Fruit fly (Drosophila melanogaster): ENCODE results near the gene CG16775.
A peak's percentile ranks its signal among the peaks of the same experiment; 100 is the strongest.

Gene CG16775

DNA sequence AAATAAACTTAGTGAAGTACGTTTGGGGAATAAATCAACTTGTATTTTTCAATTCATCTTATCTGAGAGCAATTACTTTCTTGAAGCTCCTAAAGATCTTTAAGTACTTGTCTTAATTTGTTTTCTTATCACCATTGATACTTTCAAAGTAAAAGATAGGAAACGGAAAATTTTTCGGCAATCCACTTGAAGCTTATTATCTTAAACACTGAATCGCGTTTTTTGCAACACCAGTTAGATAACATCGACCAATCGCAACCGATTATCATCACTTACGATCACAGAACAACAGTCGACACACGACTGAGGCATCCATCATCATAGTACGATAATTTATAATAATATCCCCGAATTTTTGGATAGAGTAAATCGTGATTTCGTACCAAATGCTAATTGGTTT lies 15.7 kb upstream of the CG16775 start:
- TF ChIP-seq CG6792 (GFP tag; optimal IDR thresholded peaks at IDR 0.05), result no peak
- TF ChIP-seq vri (GFP tag; optimal IDR thresholded peaks at IDR 0.05), result peak; percentile 41

DNA sequence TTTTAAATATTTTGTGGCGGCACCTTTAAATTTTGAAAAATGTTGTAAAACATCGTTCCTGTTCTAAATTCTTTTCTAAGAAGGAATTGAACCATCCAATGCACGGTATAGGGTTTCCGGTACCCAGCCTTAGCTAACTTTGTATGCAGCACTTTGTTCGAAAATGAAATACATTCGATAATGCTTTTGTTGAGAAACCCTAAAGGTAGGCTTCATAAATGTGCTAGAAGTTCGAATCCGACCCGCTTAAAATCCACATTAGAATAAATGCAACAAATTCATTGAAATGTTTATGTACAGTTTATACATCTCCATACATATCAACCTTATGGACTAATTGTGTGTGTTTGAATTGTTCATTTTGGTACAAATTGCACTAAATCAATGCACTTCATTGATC lies 12.2 kb upstream of the CG16775 start:
- peak; percentile 57 for TF ChIP-seq dsx (GFP tag; optimal IDR thresholded peaks at IDR 0.05; ENCODE audit: poor library complexity, severe bottlenecking)
- no peak for TF ChIP-seq dac (GFP tag; optimal IDR thresholded peaks at IDR 0.05)

DNA sequence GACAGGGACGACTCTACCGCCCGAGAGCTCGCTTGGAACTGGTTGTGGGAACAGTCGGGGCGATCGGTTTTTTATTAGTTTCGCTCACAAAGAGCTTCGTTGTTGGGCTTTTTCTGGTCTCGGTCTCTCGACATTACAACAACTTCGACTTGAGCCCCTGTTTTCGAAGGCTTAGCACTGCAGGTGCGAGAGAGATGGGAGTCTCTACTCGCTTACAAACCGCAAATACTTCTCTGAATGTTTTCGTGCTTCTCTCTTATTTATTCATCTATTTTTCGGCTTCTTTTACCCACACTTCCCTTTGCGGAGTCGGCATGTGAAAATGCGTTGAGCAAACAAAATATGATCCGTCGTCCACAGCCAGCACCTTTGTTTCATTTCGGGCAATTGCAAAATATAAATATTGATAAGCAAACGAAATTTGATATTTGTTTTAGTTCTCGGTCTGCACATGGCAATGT lies 9.4 kb upstream of the CG16775 start, which contains the start of gene Tsp74F:
Gene Tsp74F, minus strand, starts transcription at position 48 of the 461 bp plus-strand sequence.
- TF ChIP-seq Ets21C (GFP tag; optimal IDR thresholded peaks at IDR 0.05) (no peak), Hr38 (GFP tag; optimal IDR thresholded peaks at IDR 0.05) (no peak), topi (GFP tag; optimal IDR thresholded peaks at IDR 0.05) (no peak), achi (GFP tag; optimal IDR thresholded peaks at IDR 0.05) (no peak), net (GFP tag; optimal IDR thresholded peaks at IDR 0.05) (no peak), Sox15 (GFP tag; optimal IDR thresholded peaks at IDR 0.05) (no peak), CG34406 (GFP tag; optimal IDR thresholded peaks at IDR 0.05) (no peak), CG1621 (tag; optimal IDR thresholded peaks at IDR 0.05) (no peak), CG9139 (GFP tag; optimal IDR thresholded peaks at IDR 0.05) (peak; percentile 37), CG7368 (GFP tag; optimal IDR thresholded peaks at IDR 0.05) (no peak), CG6854 (GFP tag; optimal IDR thresholded peaks at IDR 0.05) (no peak), dac (GFP tag; optimal IDR thresholded peaks at IDR 0.05) (no peak), lz (GFP tag; optimal IDR thresholded peaks at IDR 0.05) (no peak), Blimp-1 (GFP tag; optimal IDR thresholded peaks at IDR 0.05) (no peak), dsx (GFP tag; optimal IDR thresholded peaks at IDR 0.05; ENCODE audit: poor library complexity, severe bottlenecking) (peak; percentile 40), Ets96B (tag; optimal IDR thresholded peaks at IDR 0.05) (no peak), fd85E (GFP tag; optimal IDR thresholded peaks at IDR 0.05) (no peak), eg (GFP tag; IDR thresholded peaks at IDR 0.05) (no peak; the same call in 2 of the 3 replicates), CG10631 (GFP tag; optimal IDR thresholded peaks at IDR 0.05) (no peak), CG11902 (GFP tag; optimal IDR thresholded peaks at IDR 0.05) (no peak), CG8319 (GFP tag; optimal IDR thresholded peaks at IDR 0.05) (no peak), fkh (GFP tag; optimal IDR thresholded peaks at IDR 0.05) (peak; percentile 88), pdm3 (GFP tag; optimal IDR thresholded peaks at IDR 0.05) (no peak), fd59A (GFP tag; optimal IDR thresholded peaks at IDR 0.05) (no peak), CG8632 (GFP tag; optimal IDR thresholded peaks at IDR 0.05) (no peak), salr (GFP tag; optimal IDR thresholded peaks at IDR 0.05) (no peak), Eip93F (GFP tag; optimal IDR thresholded peaks at IDR 0.05) (no peak), cyc (GFP tag; optimal IDR thresholded peaks at IDR 0.05) (no peak), CG10669 (GFP tag; optimal IDR thresholded peaks at IDR 0.05) (no peak), CG4318 (GFP tag; optimal IDR thresholded peaks at IDR 0.05) (no peak), Eip78C (GFP tag) (peak; percentile 45), CG3919 (GFP tag; optimal IDR thresholded peaks at IDR 0.05) (no peak), CG6808 (GFP tag; optimal IDR thresholded peaks at IDR 0.05) (no peak), CG3032 (tag; optimal IDR thresholded peaks at IDR 0.05) (no peak), CG6276 (GFP tag; optimal IDR thresholded peaks at IDR 0.05) (peak; percentile 10), spab (GFP tag; optimal IDR thresholded peaks at IDR 0.05) (no peak), Hr4 (GFP tag; optimal IDR thresholded peaks at IDR 0.05) (no peak), svp (GFP tag) (no peak), OdsH (GFP tag; optimal IDR thresholded peaks at IDR 0.05) (no peak), CG11294 (GFP tag; IDR thresholded peaks at IDR 0.05) (no peak), CG11762 (GFP tag; optimal IDR thresholded peaks at IDR 0.05; ENCODE audit: insufficient read depth) (no peak), Smox (GFP tag; optimal IDR thresholded peaks at IDR 0.05) (no peak), acj6 (GFP tag; optimal IDR thresholded peaks at IDR 0.05) (no peak), Sox102F (GFP tag; optimal IDR thresholded peaks at IDR 0.05) (no peak), CG6163 (GFP tag; IDR thresholded peaks at IDR 0.05) (0 out of 3 replicates have a peak, but pooled peaks have one; percentile 38), Lpt (GFP tag; optimal IDR thresholded peaks at IDR 0.05) (peak; percentile 19), Eip75B (GFP tag; optimal IDR thresholded peaks at IDR 0.05) (no peak)

Data from whole organism, prepupa.